Fruit fly (Drosophila melanogaster) whole organism, pupa: ENCODE results near the gene Argl.

ENCODE experiments used
- CG10348 ChIP-seq: fragments of 200-800 bp; sonication (Bioruptor generic); IDR thresholded peaks from 2 replicates; pipeline ENCODE4 v1.3.6; 2022; ENCODE audit warnings: missing biosample characterization, missing genetic modification characterization
- CG12605 ChIP-seq: fragments of 200-800 bp; sonication (Bioruptor generic); IDR thresholded peaks from 2 replicates; pipeline ENCODE4 v1.3.6; 2022; ENCODE audit warnings: missing biosample characterization, missing genetic modification characterization
- CG13204 ChIP-seq: fragments of 200-800 bp; sonication (Bioruptor generic); optimal IDR thresholded peaks from 2 replicates; lab custom pipeline; 2018; ENCODE audit warnings: missing biosample characterization, mild to moderate bottlenecking, missing genetic modification characterization, moderate library complexity
- CG14655 ChIP-seq: fragments of 200-800 bp; sonication (Bioruptor generic); optimal IDR thresholded peaks from 3 replicates; lab custom pipeline; 2017; ENCODE audit warnings: mild to moderate bottlenecking, missing biosample characterization, missing genetic modification reagents, missing genetic modification characterization
- CG15710 ChIP-seq: fragments of 200-800 bp; sonication (Bioruptor generic); optimal IDR thresholded peaks from 2 replicates; lab custom pipeline; 2018; ENCODE audit warnings: missing biosample characterization, mild to moderate bottlenecking, missing genetic modification characterization, moderate library complexity
- CG17806 ChIP-seq: fragments of 200-800 bp; sonication (Bioruptor generic); optimal IDR thresholded peaks from 2 replicates; lab custom pipeline; 2018; ENCODE audit warnings: missing biosample characterization, mild to moderate bottlenecking, missing genetic modification characterization, moderate library complexity
- CG32121 ChIP-seq: fragments of 200-800 bp; sonication (Bioruptor generic); IDR thresholded peaks from 2 replicates; pipeline ENCODE4 v1.3.6; 2022; ENCODE audit warnings: missing biosample characterization, missing genetic modification characterization
- CG34367 ChIP-seq: fragments of 200-800 bp; sonication (Bioruptor generic); optimal IDR thresholded peaks from 2 replicates; lab custom pipeline; 2018; ENCODE audit warnings: missing biosample characterization, mild to moderate bottlenecking, missing genetic modification characterization
- CG4496 ChIP-seq: fragments of 200-800 bp; sonication (Bioruptor generic); IDR thresholded peaks from 3 replicates; pipeline ENCODE4 v1.3.6; 2022; ENCODE audit warnings: missing biosample characterization, missing genetic modification characterization
- CG8159 ChIP-seq: fragments of 200-800 bp; sonication (Bioruptor generic); optimal IDR thresholded peaks from 3 replicates; lab custom pipeline; 2018; ENCODE audit warnings: missing biosample characterization, mild to moderate bottlenecking, missing genetic modification characterization, moderate library complexity
- CG8301 ChIP-seq: fragments of 200-800 bp; sonication (Bioruptor generic); optimal IDR thresholded peaks from 2 replicates; lab custom pipeline; 2018; ENCODE audit warnings: missing biosample characterization, mild to moderate bottlenecking, missing genetic modification characterization
- CG9948 ChIP-seq: fragments of 200-800 bp; sonication (Bioruptor generic); optimal IDR thresholded peaks from 2 replicates; lab custom pipeline; 2018; ENCODE audit warnings: missing biosample characterization, mild to moderate bottlenecking, missing genetic modification characterization, moderate library complexity
- D1 ChIP-seq: fragments of 200-800 bp; sonication (Bioruptor generic); optimal IDR thresholded peaks from 2 replicates; lab custom pipeline; 2018; ENCODE audit warnings: missing biosample characterization, mild to moderate bottlenecking, missing genetic modification characterization, moderate library complexity
- EcR ChIP-seq: fragments of 200-800 bp; sonication (Bioruptor generic); optimal IDR thresholded peaks from 3 replicates; lab custom pipeline; 2019; ENCODE audit warnings: missing biosample characterization, missing genetic modification characterization, mild to moderate bottlenecking, moderate library complexity, missing genetic modification reagents
- Ets98B ChIP-seq: fragments of 200-800 bp; sonication (Bioruptor generic); IDR thresholded peaks from 2 replicates; pipeline ENCODE4 v1.3.6; 2022; ENCODE audit warnings: missing biosample characterization, missing genetic modification characterization
- Pif1A ChIP-seq: fragments of 200-800 bp; sonication (Bioruptor generic); optimal IDR thresholded peaks from 3 replicates; lab custom pipeline; 2016; ENCODE audit warnings: missing biosample characterization, missing genetic modification characterization
- Pif1B ChIP-seq: fragments of 200-800 bp; sonication (Bioruptor generic); optimal IDR thresholded peaks from 3 replicates; lab custom pipeline; 2016; ENCODE audit warnings: missing biosample characterization, missing genetic modification characterization
- Snoo ChIP-seq: fragments of 200-800 bp; sonication (Bioruptor generic); optimal IDR thresholded peaks from 3 replicates; lab custom pipeline; 2017; ENCODE audit warnings: missing biosample characterization, mild to moderate bottlenecking, missing genetic modification characterization, inconsistent platforms
- fd96Ca ChIP-seq: fragments of 200-800 bp; sonication (Bioruptor generic); IDR thresholded peaks from 3 replicates; pipeline ENCODE4 v1.3.6; 2022; ENCODE audit warnings: missing biosample characterization, missing genetic modification characterization
- gl ChIP-seq: fragments of 200-800 bp; sonication (Bioruptor generic); optimal IDR thresholded peaks from 2 replicates; lab custom pipeline; 2018; ENCODE audit warnings: missing biosample characterization, mild to moderate bottlenecking, missing genetic modification characterization
- rn ChIP-seq: fragments of 200-800 bp; sonication (Bioruptor generic); IDR thresholded peaks from 2 replicates; pipeline ENCODE4 v1.3.6; 2022; ENCODE audit warnings: missing biosample characterization, missing genetic modification characterization

The Argl gene

DNA sequence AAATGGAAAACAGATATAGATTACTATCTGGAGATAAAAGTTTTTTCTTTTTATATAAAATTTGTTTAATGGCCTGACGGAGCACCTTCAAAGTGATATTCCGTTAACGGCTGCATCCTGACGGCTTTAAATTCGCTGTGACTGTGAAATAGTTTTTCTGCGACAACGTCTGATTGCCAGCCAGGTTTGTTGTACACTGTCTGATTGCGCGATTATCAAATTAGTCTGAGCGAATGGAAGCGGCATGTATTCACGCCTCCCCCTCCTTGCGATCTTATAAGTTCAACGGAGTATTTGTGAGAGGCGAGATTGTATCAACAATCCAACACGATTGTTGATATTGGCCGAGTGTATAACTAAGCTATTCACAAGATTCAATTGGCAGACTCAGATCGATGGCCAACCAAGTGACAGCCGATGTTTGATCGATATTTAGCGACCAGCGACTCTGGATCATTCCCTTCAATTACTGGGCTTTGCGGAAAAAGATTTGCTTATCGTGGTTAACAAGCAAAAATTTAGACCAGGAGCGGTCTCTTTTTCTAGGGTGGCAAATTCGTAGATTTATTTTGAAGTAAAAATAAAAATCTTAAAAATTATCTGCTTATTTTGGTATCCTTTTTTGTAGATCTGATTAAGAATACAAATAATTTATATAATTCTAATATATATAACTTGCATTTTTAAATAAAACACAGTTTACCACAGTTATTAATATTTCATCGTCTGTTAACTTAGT lies 13.9 kb upstream of the Argl start:
- TF ChIP-seq CG34367 (tag; lab: Kevin White, UChicago) (no peak), gl (no peak), Ets98B (GFP tag; lab: Robert Waterston, UW) (no peak), rn (GFP tag; lab: Robert Waterston, UW) (no peak), CG32121 (GFP tag; lab: Robert Waterston, UW) (no peak), D1 (tag; lab: Kevin White, UChicago) (no peak), CG15710 (tag; lab: Kevin White, UChicago) (no peak), Pif1B (GFP tag; lab: Kevin White, UChicago) (no peak), Pif1A (GFP tag; lab: Kevin White, UChicago) (no peak), Snoo (no peak), fd96Ca (GFP tag; lab: Robert Waterston, UW) (no peak), CG8159 (no peak), CG12605 (GFP tag; lab: Robert Waterston, UW) (no peak), CG8301 (tag; lab: Kevin White, UChicago) (no peak), CG9948 (tag; lab: Kevin White, UChicago) (no peak), CG14655 (GFP tag; lab: Kevin White, UChicago) (no peak), CG17806 (tag; lab: Kevin White, UChicago) (no peak), CG13204 (no peak)

DNA sequence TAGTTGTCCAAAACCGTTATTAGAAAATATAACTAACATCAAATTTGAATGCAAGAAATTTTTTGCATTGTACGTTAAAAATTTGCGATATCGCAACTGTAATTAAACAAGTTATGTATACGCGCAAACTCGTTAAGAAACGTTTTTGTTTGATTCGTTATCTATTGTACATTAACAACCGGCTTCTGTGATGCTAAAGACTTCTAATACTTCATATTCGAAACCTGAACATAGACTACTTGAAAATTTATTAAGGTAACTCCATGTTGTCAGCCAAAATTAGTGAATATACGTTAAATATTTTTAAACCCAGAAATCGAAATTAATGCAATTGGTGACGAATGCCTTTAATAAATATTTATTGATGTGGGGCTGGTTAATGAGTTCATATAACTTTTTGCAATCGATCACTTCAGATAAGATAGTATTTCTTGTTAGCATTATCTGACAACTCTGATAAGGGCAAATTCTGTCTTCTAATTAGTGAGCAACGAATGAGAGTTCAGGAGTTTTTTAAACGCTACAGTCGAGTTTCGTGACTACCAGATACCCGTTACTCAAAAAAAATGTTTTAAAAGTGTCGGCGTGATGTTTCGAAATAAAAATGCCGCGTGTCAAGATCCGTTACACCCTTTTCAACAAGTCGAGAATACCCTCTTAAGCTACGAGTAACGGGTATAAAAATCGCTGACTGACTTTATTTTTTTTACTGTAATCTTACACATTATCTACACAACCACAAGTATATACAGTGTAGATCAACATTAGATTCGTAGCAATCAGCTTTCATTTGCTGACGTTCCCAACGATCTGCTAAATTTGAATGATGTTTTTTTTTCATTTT lies 10.5 kb upstream of the Argl start:
- TF ChIP-seq D1 (tag; lab: Kevin White, UChicago), result peak; percentile 75
- TF ChIP-seq CG32121 (GFP tag; lab: Robert Waterston, UW), result peak; percentile 74
- peak; percentile 36 for TF ChIP-seq CG8159
- peak; percentile 17 for TF ChIP-seq CG9948 (tag; lab: Kevin White, UChicago)
- TF ChIP-seq CG8301 (tag; lab: Kevin White, UChicago), result peak; percentile 52
- TF ChIP-seq CG13204, result no peak
- peak; percentile 41 for TF ChIP-seq CG17806 (tag; lab: Kevin White, UChicago)
- TF ChIP-seq rn (GFP tag; lab: Robert Waterston, UW), result no peak
- no peak; the same call in 1 of the 3 replicates for TF ChIP-seq fd96Ca (GFP tag; lab: Robert Waterston, UW)
- TF ChIP-seq CG15710 (tag; lab: Kevin White, UChicago), result peak; percentile 40
- TF ChIP-seq CG10348 (GFP tag; lab: Robert Waterston, UW), result no peak
- TF ChIP-seq CG12605 (GFP tag; lab: Robert Waterston, UW), result peak; percentile 67
- TF ChIP-seq Pif1A (GFP tag; lab: Kevin White, UChicago), result peak; percentile 60
- TF ChIP-seq CG14655 (GFP tag; lab: Kevin White, UChicago), result peak; percentile 60
- peak; percentile 78 for TF ChIP-seq CG4496 (GFP tag; lab: Robert Waterston, UW)
- TF ChIP-seq EcR (GFP tag; lab: Kevin White, UChicago), result peak; percentile 29
- no peak for TF ChIP-seq CG34367 (tag; lab: Kevin White, UChicago)
- TF ChIP-seq Pif1B (GFP tag; lab: Kevin White, UChicago), result peak; percentile 23
- no peak for TF ChIP-seq gl
- no peak for TF ChIP-seq Snoo
- peak; percentile 79 for TF ChIP-seq Ets98B (GFP tag; lab: Robert Waterston, UW)
- TF ChIP-seq, all 21 proteins: peak for 14

DNA sequence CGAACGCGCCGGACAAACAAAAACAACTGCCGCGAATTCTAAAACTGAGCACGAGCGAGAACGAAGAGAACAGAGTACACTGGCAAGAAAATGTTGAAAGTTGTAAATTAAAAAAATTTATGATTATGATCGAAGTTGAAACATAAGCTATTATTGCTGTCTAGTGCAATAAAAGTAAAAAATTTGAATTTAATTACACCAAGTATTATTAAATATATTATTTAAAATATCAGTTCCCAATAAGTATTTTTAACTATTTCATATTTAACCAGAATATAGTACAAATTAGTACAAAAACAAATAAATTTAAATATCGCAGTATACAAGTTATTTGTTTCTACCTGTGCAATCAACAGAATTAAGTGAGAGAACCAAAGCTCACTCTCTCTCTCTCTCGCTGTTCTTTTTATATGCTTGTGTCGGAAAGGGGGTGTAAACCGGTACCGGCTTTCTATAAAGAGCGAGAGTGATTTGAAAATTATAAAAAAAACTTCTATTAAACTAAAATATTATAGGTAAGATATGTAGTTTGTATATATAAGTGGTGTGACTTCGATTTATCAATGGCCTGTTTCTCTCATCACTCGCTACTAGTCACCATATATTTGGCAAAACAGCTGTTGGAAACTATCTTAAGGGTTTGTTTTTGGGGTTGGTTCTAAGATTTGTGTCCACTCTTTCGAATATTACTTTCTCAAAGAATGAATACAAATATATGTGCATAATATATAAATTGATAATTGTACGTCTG lies 9.5 kb upstream of the Argl start, which contains the start of gene C1GalTA:
TSS of gene C1GalTA (minus strand) at position 33 of the 751 bp plus-strand sequence.
- TF ChIP-seq Pif1A (GFP tag; lab: Kevin White, UChicago) (peak; percentile 87), CG9948 (tag; lab: Kevin White, UChicago) (peak; percentile 100), Pif1B (GFP tag; lab: Kevin White, UChicago) (peak; percentile 93), CG12605 (GFP tag; lab: Robert Waterston, UW) (peak; percentile 95), CG8301 (tag; lab: Kevin White, UChicago) (peak; percentile 99), D1 (tag; lab: Kevin White, UChicago) (peak; percentile 100), EcR (GFP tag; lab: Kevin White, UChicago) (peak; percentile 72), gl (peak; percentile 92), fd96Ca (GFP tag; lab: Robert Waterston, UW) (no peak), CG10348 (GFP tag; lab: Robert Waterston, UW) (peak; percentile 88; the same call in 1 of the 2 replicates), CG14655 (GFP tag; lab: Kevin White, UChicago) (peak; percentile 99), Ets98B (GFP tag; lab: Robert Waterston, UW) (peak; percentile 88), CG4496 (GFP tag; lab: Robert Waterston, UW) (peak; percentile 93), Snoo (peak; percentile 97), CG8159 (peak; percentile 100), CG13204 (peak; percentile 92), rn (GFP tag; lab: Robert Waterston, UW) (peak; percentile 94), CG17806 (tag; lab: Kevin White, UChicago) (peak; percentile 99), CG32121 (GFP tag; lab: Robert Waterston, UW) (peak; percentile 96), CG34367 (tag; lab: Kevin White, UChicago) (peak; percentile 98), CG15710 (tag; lab: Kevin White, UChicago) (peak; percentile 100)
